Worm (Caenorhabditis elegans): Measurements from ENCODE around the gene clec-31.

clec-31 gene

DNA sequence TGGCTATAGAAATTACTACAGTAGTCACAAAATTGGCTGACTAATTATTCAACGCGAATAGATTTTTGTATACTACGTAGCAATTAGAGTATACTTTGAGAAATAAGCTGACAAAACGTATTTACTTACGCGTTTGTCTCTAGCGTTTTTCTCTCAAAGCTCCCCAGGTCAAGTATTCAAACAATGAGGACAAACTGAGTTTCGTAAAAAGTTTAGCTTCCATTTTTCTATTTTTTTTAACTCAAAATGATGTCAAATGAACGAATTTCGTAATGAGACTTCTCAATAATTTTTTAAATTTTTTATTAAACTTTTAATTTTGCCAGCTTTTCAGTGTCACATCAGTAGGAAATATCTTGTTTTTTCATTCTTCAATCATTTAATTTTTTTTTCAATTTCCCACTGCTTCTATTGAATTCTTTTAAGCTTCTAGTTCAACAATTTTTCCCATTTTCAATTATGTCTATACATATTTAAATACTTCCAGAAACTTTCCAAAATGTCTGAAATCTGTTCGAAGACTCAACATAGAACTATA is 31.0 kb upstream of the clec-31 start, which contains the start of the genes ifas-2 and fbxa-44:
ifas-2 (minus strand) TSS at position 101 of the 538 bp plus-strand sequence.
fbxa-44 (plus strand) TSS at position 488 of the 538 bp plus-strand sequence.
- TF ChIP-seq nhr-129 (tag; optimal IDR thresholded peaks at IDR 0.05) (no peak), unc-39 (tag; optimal IDR thresholded peaks at IDR 0.05) (no peak), nhr-12 (tag; optimal IDR thresholded peaks at IDR 0.05) (no peak), crh-2 (tag; optimal IDR thresholded peaks at IDR 0.05) (no peak), ztf-11 (tag; optimal IDR thresholded peaks at IDR 0.05) (no peak), elt-3 (tag; optimal IDR thresholded peaks at IDR 0.05) (no peak), unc-62 (GFP tag; optimal IDR thresholded peaks at IDR 0.05) (no peak), lin-13 (GFP tag; optimal IDR thresholded peaks at IDR 0.05) (no peak), Y55F3AM.14 (GFP tag; optimal IDR thresholded peaks at IDR 0.05) (no peak), dmd-4 (tag; optimal IDR thresholded peaks at IDR 0.05) (no peak), F13H6.1 (tag; optimal IDR thresholded peaks at IDR 0.05) (no peak), nhr-10 (tag; optimal IDR thresholded peaks at IDR 0.05) (no peak), alr-1 (tag; optimal IDR thresholded peaks at IDR 0.05) (no peak), egl-27 (tag; optimal IDR thresholded peaks at IDR 0.05) (no peak), zag-1 (tag; optimal IDR thresholded peaks at IDR 0.05) (no peak), gmeb-1 (tag; optimal IDR thresholded peaks at IDR 0.05) (no peak), ZK546.5 (tag; optimal IDR thresholded peaks at IDR 0.05) (no peak)

DNA sequence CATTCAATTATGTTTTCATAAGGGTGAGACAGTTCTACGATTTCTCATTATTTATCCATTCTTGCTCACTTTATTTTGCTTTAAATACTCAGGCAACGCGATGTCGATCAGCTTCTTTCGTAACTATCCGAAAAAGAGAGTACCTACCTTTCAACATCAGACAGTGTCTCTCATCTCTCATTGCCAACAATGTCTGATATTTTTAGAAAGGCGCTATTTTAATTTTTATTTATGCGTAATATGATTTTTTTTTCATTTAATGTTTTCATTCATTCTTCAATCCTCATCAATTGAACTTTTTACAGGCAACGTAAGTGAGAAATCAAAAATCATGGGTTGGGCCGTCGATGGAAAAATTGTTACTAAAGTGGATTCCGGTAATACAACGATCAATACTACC is 26.9 kb upstream of the clec-31 start, which contains the start of gene F09C6.13:
F09C6.13 (plus strand) TSS at position 301 of the 400 bp plus-strand sequence.
- TF ChIP-seq nhr-77 (tag; optimal IDR thresholded peaks at IDR 0.05) (no peak), crh-2 (tag; optimal IDR thresholded peaks at IDR 0.05) (no peak), ztf-4 (tag; optimal IDR thresholded peaks at IDR 0.05) (no peak)

DNA sequence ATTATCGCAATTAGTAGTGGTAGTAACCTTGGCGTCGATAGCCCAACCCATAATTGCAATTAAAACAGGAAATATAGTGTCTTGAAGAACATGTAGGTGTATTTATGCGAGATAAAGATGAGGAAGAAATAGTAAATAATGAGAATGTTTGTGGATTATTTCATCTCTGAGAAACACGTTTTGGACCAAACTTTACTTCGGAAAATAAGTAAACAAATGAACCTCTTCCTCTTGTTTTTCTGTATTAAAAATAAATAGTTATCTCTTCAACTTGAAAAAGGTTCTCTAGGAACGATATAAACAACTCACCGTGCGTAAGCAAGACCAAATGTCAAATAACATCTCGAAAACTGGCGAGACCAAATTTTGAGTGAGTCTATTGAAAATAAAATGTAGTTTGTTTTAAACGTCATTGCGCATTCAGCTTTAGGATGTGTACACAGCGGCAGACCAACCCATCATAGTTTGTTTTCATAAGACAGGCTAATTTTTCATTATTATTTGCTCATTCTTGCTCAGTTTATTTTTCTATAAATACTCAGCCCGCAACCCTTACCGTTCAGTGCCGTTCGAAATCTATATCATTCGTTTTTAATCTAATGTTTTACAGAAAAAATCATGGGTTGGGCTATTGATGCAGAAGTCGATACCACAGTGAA is 24.5 kb upstream of the clec-31 start, which contains the start of the genes F09C6.11 and F09C6.12:
F09C6.11 (minus strand) TSS at position 51 of the 659 bp plus-strand sequence.
F09C6.12 (plus strand) TSS at position 609 of the 659 bp plus-strand sequence.
- TF ChIP-seq ztf-4 (tag; optimal IDR thresholded peaks at IDR 0.05) (no peak), unc-62 (GFP tag; optimal IDR thresholded peaks at IDR 0.05) (no peak), nhr-10 (tag; optimal IDR thresholded peaks at IDR 0.05) (no peak), ztf-1 (GFP tag; conservative IDR thresholded peaks at IDR 0.05) (no peak)

DNA sequence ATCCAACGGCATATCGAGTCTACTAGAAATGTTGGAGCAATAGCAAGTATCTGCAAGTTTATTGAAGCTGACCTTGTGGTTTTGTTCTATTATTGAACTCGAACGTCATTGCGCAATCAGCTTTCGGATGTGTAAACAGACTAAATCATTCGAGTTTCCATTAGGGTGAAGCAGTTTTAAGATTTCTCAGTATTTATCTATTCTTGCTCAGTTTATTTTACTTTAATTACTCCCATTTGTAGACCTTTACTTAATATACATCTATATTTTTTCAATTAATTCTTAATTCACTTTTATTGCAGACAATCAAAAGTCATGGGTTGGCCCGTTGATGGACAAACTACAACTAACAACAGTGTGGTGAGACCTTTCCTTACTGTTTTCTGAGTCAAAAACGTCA is 22.8 kb upstream of the clec-31 start, which contains the start of gene F09C6.14:
F09C6.14 (plus strand) TSS at position 301 of the 400 bp plus-strand sequence.
- TF ChIP-seq ceh-16 (tag; optimal IDR thresholded peaks at IDR 0.05) = no peak
- no peak for TF ChIP-seq sma-9 (GFP tag; optimal IDR thresholded peaks at IDR 0.05)
- TF ChIP-seq sma-9 (tag; optimal IDR thresholded peaks at IDR 0.05) = no peak
- TF ChIP-seq Y55F3AM.14 (GFP tag; optimal IDR thresholded peaks at IDR 0.05) = no peak
- no peak for TF ChIP-seq nhr-129 (tag; optimal IDR thresholded peaks at IDR 0.05)
- TF ChIP-seq unc-55 (GFP tag; optimal IDR thresholded peaks at IDR 0.05) = no peak
- TF ChIP-seq ztf-1 (GFP tag; conservative IDR thresholded peaks at IDR 0.05) = no peak
- no peak for TF ChIP-seq unc-39 (tag; optimal IDR thresholded peaks at IDR 0.05)
- no peak for TF ChIP-seq mab-5 (tag; optimal IDR thresholded peaks at IDR 0.05)
- TF ChIP-seq nhr-10 (tag; optimal IDR thresholded peaks at IDR 0.05) = no peak
- TF ChIP-seq lin-13 (GFP tag; optimal IDR thresholded peaks at IDR 0.05) = no peak
- TF ChIP-seq nhr-237 (tag; optimal IDR thresholded peaks at IDR 0.05) = no peak
- TF ChIP-seq ztf-4 (tag; optimal IDR thresholded peaks at IDR 0.05) = no peak
- no peak for TF ChIP-seq blmp-1 (tag; optimal IDR thresholded peaks at IDR 0.05; ENCODE audit: insufficient read depth)
- no peak for TF ChIP-seq nhr-21 (tag; optimal IDR thresholded peaks at IDR 0.05)
- TF ChIP-seq ZK546.5 (tag; optimal IDR thresholded peaks at IDR 0.05) = no peak
- no peak for TF ChIP-seq sma-3 (GFP tag; optimal IDR thresholded peaks at IDR 0.05)
- no peak for TF ChIP-seq dmd-4 (tag; optimal IDR thresholded peaks at IDR 0.05)
- TF ChIP-seq fos-1 (tag; optimal IDR thresholded peaks at IDR 0.05) = no peak

DNA sequence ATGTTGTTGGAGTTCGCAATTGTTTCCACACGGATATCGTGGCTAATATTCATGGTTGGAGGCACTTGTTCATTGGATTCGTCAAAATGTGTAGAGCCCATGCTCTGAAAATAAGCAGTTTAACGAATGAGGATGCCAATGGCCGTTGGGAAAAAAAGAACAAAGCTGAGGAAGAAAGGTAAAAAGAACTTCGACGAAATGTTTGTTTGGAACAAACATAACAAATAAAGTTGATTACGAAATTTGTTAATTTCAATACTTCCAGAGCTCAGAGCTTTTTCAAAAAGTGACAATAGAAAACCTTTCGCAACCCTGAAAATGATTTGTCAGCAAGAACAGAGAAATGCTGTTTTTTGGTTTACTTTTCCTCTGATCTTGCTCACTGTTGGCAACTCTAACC is 22.2 kb upstream of the clec-31 start, which contains the start of gene F09C6.3:
F09C6.3 (minus strand) TSS at position 101 of the 400 bp plus-strand sequence.
- TF ChIP-seq nhr-129 (tag; optimal IDR thresholded peaks at IDR 0.05) (no peak), nhr-6 (tag; optimal IDR thresholded peaks at IDR 0.05) (no peak), nhr-10 (tag; optimal IDR thresholded peaks at IDR 0.05) (no peak), unc-62 (GFP tag; optimal IDR thresholded peaks at IDR 0.05) (no peak), lin-13 (GFP tag; optimal IDR thresholded peaks at IDR 0.05) (no peak), F13H6.1 (tag; optimal IDR thresholded peaks at IDR 0.05) (no peak), unc-55 (GFP tag; optimal IDR thresholded peaks at IDR 0.05) (no peak)

Measured in whole organism, L2 larva.